Fruit fly (Drosophila melanogaster): Measurements from ENCODE around the gene Osi15.

DNA sequence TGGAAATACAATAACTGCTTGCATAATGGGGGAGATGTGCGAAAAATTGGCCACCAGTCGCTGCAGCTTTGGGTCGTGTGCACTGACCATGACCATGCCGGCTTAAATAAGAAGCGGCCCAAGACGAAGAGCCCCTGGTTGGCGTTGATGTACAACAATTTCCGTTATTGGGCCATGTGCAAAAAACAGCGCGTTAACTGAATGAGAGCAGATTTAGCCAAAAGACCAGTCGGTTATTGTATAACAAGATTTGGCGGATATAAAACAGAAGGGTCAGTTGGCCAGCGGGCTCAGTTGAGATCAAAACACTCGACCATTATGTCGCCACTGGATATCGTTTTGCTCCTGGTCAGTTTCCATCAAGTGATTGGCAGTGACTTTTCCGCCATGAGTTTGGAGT lies 37.9 kb upstream of the Osi15 start, which contains the start of gene Osi10a:
- TF ChIP-seq Dll (optimal IDR thresholded peaks at IDR 0.05) (no peak), pan (optimal IDR thresholded peaks at IDR 0.05) (no peak), CG8478 (optimal IDR thresholded peaks at IDR 0.05) (no peak), psq (optimal IDR thresholded peaks at IDR 0.05) (no peak), usp (GFP tag; optimal IDR thresholded peaks at IDR 0.05) (no peak)

Measured in whole organism.